Worm (Caenorhabditis elegans) whole organism, L3 larva: ENCODE results near the gene flp-18.

ENCODE experiments used
- ZK546.5 ChIP-seq: sonication (generic microtip); optimal IDR thresholded peaks from 2 replicates; lab custom pipeline; 2017; ENCODE audit warnings: missing biosample characterization, missing genetic modification characterization
- aly-2 ChIP-seq: fragments of 150-350 bp; optimal IDR thresholded peaks from 2 replicates; lab custom pipeline; 2014; ENCODE audit warnings: missing biosample characterization, missing genetic modification characterization
- ama-1 ChIP-seq: fragments of 150-350 bp; optimal IDR thresholded peaks from 2 replicates; lab custom pipeline; 2018
- ceh-16 ChIP-seq: sonication (generic microtip); optimal IDR thresholded peaks from 2 replicates; lab custom pipeline; 2017; ENCODE audit warnings: missing biosample characterization, missing genetic modification characterization
- ceh-28 ChIP-seq: fragments of 150-350 bp; optimal IDR thresholded peaks from 2 replicates; lab custom pipeline; 2014; ENCODE audit warnings: missing biosample characterization, missing genetic modification reagents, missing genetic modification characterization
- ceh-82 ChIP-seq: fragments of 150-350 bp; optimal IDR thresholded peaks from 2 replicates; lab custom pipeline; 2014; ENCODE audit warnings: missing biosample characterization, missing genetic modification characterization
- ceh-9 ChIP-seq: sonication (generic microtip); optimal IDR thresholded peaks from 2 replicates; lab custom pipeline; 2018; ENCODE audit warnings: missing biosample characterization, missing genetic modification characterization
- daf-12 ChIP-seq: fragments of 150-350 bp; optimal IDR thresholded peaks from 2 replicates; lab custom pipeline; 2014; ENCODE audit warnings: missing biosample characterization, missing genetic modification reagents, missing genetic modification characterization
- egl-27 ChIP-seq: sonication (generic microtip); optimal IDR thresholded peaks from 4 replicates; lab custom pipeline; 2017; ENCODE audit warnings: missing biosample characterization, missing genetic modification reagents, missing genetic modification characterization
- elt-2 ChIP-seq: sonication (generic microtip); optimal IDR thresholded peaks from 2 replicates; lab custom pipeline; 2016; ENCODE audit warnings: missing genetic modification reagents, mild to moderate bottlenecking, missing genetic modification characterization, missing compliant biosample characterization
- elt-3 ChIP-seq, 3 experiments: fragments of 150-350 bp in 1 of 3; sonication (generic microtip) in 2 of 3; optimal IDR thresholded peaks; 2 replicates in 2 of 3; 4 replicates in 1 of 3; lab custom pipeline; 2014 to 2017; ENCODE audit warnings: missing biosample characterization in 3 of 3, missing genetic modification characterization in 3 of 3
- eor-1 ChIP-seq, 2 experiments: fragments of 150-350 bp; optimal IDR thresholded peaks; 2 replicates each; lab custom pipeline; 2014 to 2018; ENCODE audit warnings: missing biosample characterization in 2 of 2, missing genetic modification characterization in 2 of 2
- fkh-10 ChIP-seq: sonication (generic microtip); optimal IDR thresholded peaks from 2 replicates; lab custom pipeline; 2017; ENCODE audit warnings: missing biosample characterization, missing genetic modification reagents, missing genetic modification characterization
- fos-1 ChIP-seq: fragments of 150-350 bp; optimal IDR thresholded peaks from 2 replicates; lab custom pipeline; 2014; ENCODE audit warnings: missing biosample characterization, missing genetic modification characterization
- jun-1 ChIP-seq: fragments of 150-350 bp; optimal IDR thresholded peaks from 2 replicates; lab custom pipeline; 2014; ENCODE audit warnings: missing biosample characterization, missing genetic modification reagents, missing genetic modification characterization
- lin-15B ChIP-seq: fragments of 150-350 bp; optimal IDR thresholded peaks from 2 replicates; lab custom pipeline; 2014; ENCODE audit warnings: missing biosample characterization, missing genetic modification characterization
- lin-39 ChIP-seq: fragments of 150-350 bp; optimal IDR thresholded peaks from 2 replicates; lab custom pipeline; 2018; ENCODE audit warnings: missing biosample characterization, missing genetic modification reagents, missing genetic modification characterization
- lsy-12 ChIP-seq: sonication (generic microtip); optimal IDR thresholded peaks from 2 replicates; lab custom pipeline; 2016; ENCODE audit warnings: mild to moderate bottlenecking, missing genetic modification characterization, missing compliant biosample characterization
- mml-1 ChIP-seq: fragments of 150-350 bp; sonication (generic microtip); optimal IDR thresholded peaks from 3 replicates; lab custom pipeline; 2014; ENCODE audit warnings: missing biosample characterization, missing genetic modification characterization
- nfya-1 ChIP-seq: sonication (generic microtip); optimal IDR thresholded peaks from 2 replicates; lab custom pipeline; 2017; ENCODE audit warnings: missing genetic modification characterization, mild to moderate bottlenecking, missing compliant biosample characterization, antibody characterized with exemption, moderate library complexity; ENCODE audit not compliant: insufficient read depth
- nhr-11 ChIP-seq: fragments of 150-350 bp; optimal IDR thresholded peaks from 2 replicates; lab custom pipeline; 2014; ENCODE audit warnings: missing biosample characterization, missing genetic modification characterization
- nhr-12 ChIP-seq: fragments of 150-350 bp; optimal IDR thresholded peaks from 2 replicates; lab custom pipeline; 2014; ENCODE audit warnings: missing biosample characterization, missing genetic modification characterization
- nhr-25 ChIP-seq: sonication (generic microtip); optimal IDR thresholded peaks from 2 replicates; lab custom pipeline; 2017; ENCODE audit warnings: missing biosample characterization, missing genetic modification characterization
- nhr-28 ChIP-seq: fragments of 150-350 bp; optimal IDR thresholded peaks from 2 replicates; lab custom pipeline; 2014; ENCODE audit warnings: missing biosample characterization, missing genetic modification characterization
- nhr-43 ChIP-seq: sonication (generic microtip); optimal IDR thresholded peaks from 2 replicates; lab custom pipeline; 2016; ENCODE audit warnings: mild to moderate bottlenecking, missing genetic modification characterization, missing compliant biosample characterization; ENCODE audit not compliant: poor library complexity, severe bottlenecking
- nhr-76 ChIP-seq: fragments of 150-350 bp; sonication (generic microtip); optimal IDR thresholded peaks from 5 replicates; lab custom pipeline; 2014; ENCODE audit warnings: missing biosample characterization, missing genetic modification characterization
- nhr-77 ChIP-seq: fragments of 150-350 bp; optimal IDR thresholded peaks from 2 replicates; lab custom pipeline; 2014; ENCODE audit warnings: missing biosample characterization, missing genetic modification characterization
- pha-4 ChIP-seq: fragments of 150-350 bp; optimal IDR thresholded peaks from 2 replicates; lab custom pipeline; 2014; ENCODE audit warnings: missing biosample characterization, missing genetic modification reagents, missing genetic modification characterization
- pqm-1 ChIP-seq: fragments of 150-350 bp; optimal IDR thresholded peaks from 2 replicates; lab custom pipeline; 2017; ENCODE audit warnings: missing biosample characterization, missing genetic modification characterization, inconsistent platforms
- snpc-4 ChIP-seq: fragments of 150-350 bp; optimal IDR thresholded peaks from 2 replicates; lab custom pipeline; 2014; ENCODE audit warnings: missing biosample characterization, missing genetic modification characterization
- unc-39 ChIP-seq: sonication (generic microtip); optimal IDR thresholded peaks from 4 replicates; lab custom pipeline; 2017; ENCODE audit warnings: missing biosample characterization, missing genetic modification characterization
- unc-62 ChIP-seq: fragments of 150-350 bp; sonication (generic microtip); optimal IDR thresholded peaks from 4 replicates; lab custom pipeline; 2014; ENCODE audit warnings: missing biosample characterization, missing genetic modification reagents, missing genetic modification characterization
- zag-1 ChIP-seq: fragments of 150-350 bp; optimal IDR thresholded peaks from 2 replicates; lab custom pipeline; 2014; ENCODE audit warnings: missing biosample characterization, missing genetic modification characterization
- ztf-11 ChIP-seq: fragments of 150-350 bp; optimal IDR thresholded peaks from 2 replicates; lab custom pipeline; 2014; ENCODE audit warnings: missing biosample characterization, missing genetic modification characterization
- ztf-4 ChIP-seq: fragments of 150-350 bp; optimal IDR thresholded peaks from 2 replicates; lab custom pipeline; 2014; ENCODE audit warnings: missing biosample characterization, missing genetic modification characterization

The flp-18 gene

DNA sequence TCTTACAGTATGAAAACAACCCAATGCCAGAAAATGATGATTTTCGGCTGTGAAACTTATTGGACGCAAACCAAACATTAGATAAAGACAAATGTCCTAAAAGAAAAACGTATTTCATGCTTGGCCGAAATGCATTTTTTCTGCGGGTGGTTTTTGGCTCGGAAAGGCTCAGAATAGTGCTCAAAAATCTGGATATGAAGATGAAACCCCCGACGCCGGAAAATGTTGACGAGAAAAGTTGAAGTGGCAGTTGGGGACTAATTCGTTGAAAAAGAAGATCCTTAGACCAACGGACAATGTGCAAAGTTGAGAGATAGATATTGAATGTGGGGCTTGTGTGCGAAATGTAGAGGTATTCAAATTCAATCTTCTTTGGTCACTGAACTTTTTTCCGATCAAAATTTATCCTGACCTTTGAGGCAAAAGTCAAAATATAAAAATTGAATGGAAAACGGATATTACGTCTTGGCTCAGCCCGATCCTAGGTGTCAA is at the start of gene flp-18:
Gene flp-18, minus strand, starts transcription at position 51 of the 492 bp plus-strand sequence.
- TF ChIP-seq unc-39 (tag; lab: Kevin White, UChicago) (no peak), nfya-1 (tag; lab: Kevin White, UChicago) (no peak), ztf-4 (tag; lab: Kevin White, UChicago) (no peak), snpc-4 (no peak), jun-1 (tag; lab: Kevin White, UChicago) (no peak), nhr-28 (tag; lab: Kevin White, UChicago) (no peak), fkh-10 (GFP tag; lab: Kevin White, UChicago) (no peak), lsy-12 (tag; lab: Kevin White, UChicago) (no peak)
- TF ChIP-seq, all 47 proteins: peak for 0

DNA sequence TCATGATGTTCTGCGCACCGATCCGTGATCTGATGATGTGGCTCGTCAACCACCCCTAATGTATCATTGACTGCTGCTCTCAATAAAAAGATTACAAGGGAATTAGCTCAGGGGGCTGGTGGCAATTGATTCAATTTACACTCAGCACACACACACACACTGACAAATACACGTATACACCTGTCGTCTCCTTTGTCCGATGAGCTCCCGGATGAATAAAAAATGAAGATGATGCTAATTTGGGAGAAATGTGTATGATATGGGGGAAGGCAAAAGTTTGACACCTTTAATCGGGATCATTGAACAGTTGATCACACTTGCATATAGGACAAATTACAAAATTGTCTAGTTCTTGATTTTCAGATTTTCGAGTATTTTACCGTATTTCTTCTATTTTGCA is 48.7 kb upstream of the flp-18 start:
- TF ChIP-seq egl-27 (tag; lab: Kevin White, UChicago) (no peak), unc-39 (tag; lab: Kevin White, UChicago) (no peak), ceh-28 (tag; lab: Kevin White, UChicago) (no peak), ceh-16 (tag; lab: Kevin White, UChicago) (no peak), pqm-1 (no peak), snpc-4 (no peak), unc-62 (GFP tag; lab: Kevin White, UChicago) (no peak), ztf-4 (tag; lab: Kevin White, UChicago) (no peak), elt-2 (tag; lab: Kevin White, UChicago) (no peak), ceh-82 (tag; lab: Kevin White, UChicago) (no peak), nhr-43 (tag; lab: Kevin White, UChicago) (no peak), mml-1 (no peak), nfya-1 (tag; lab: Kevin White, UChicago) (no peak), nhr-12 (tag; lab: Kevin White, UChicago) (no peak), fos-1 (tag; lab: Kevin White, UChicago) (no peak), jun-1 (tag; lab: Kevin White, UChicago) (no peak)
- TF ChIP-seq, all 47 proteins: peak for 0

DNA sequence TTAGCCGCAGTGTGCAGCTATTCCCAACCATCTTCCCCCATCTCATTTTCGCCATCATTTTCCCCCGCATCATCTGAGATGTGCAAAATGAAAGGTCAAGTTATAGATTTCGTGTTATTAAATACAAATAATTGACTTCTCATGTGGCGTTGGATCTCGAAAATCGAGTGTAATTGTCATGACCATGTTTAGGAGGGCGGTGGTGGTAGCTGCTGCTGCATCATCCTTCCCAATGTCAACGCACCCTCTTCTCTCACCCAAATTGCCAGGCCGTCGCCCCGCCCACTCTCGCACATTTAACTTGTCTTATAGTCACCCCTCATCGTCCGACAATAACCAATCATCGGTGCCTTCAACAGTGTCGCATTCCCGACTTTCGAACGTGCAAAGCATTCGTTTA is 44.9 kb upstream of the flp-18 start, which contains the start of gene ceh-30:
Gene ceh-30, plus strand, starts transcription at position 301 of the 400 bp plus-strand sequence.
- TF ChIP-seq ztf-4 (tag; lab: Kevin White, UChicago) (no peak), elt-2 (tag; lab: Kevin White, UChicago) (no peak), ztf-11 (tag; lab: Kevin White, UChicago) (no peak), ceh-16 (tag; lab: Kevin White, UChicago) (no peak), pha-4 (tag; lab: Kevin White, UChicago) (no peak), ceh-82 (tag; lab: Kevin White, UChicago) (no peak), daf-12 (tag; lab: Kevin White, UChicago) (no peak), ceh-9 (tag; lab: Kevin White, UChicago) (no peak), lin-15B (no peak), zag-1 (tag; lab: Kevin White, UChicago) (no peak), nfya-1 (tag; lab: Kevin White, UChicago) (no peak), nhr-12 (tag; lab: Kevin White, UChicago) (no peak), lin-39 (tag; lab: Kevin White, UChicago) (no peak), nhr-11 (tag; lab: Kevin White, UChicago) (no peak), nhr-77 (no peak), ZK546.5 (tag; lab: Kevin White, UChicago) (no peak), aly-2 (no peak), nhr-76 (tag; lab: Kevin White, UChicago) (no peak), elt-3 (tag; optimal IDR thresholded peaks at IDR 0.05; lab: Kevin White, UChicago) (no peak), unc-39 (tag; lab: Kevin White, UChicago) (no peak)

DNA sequence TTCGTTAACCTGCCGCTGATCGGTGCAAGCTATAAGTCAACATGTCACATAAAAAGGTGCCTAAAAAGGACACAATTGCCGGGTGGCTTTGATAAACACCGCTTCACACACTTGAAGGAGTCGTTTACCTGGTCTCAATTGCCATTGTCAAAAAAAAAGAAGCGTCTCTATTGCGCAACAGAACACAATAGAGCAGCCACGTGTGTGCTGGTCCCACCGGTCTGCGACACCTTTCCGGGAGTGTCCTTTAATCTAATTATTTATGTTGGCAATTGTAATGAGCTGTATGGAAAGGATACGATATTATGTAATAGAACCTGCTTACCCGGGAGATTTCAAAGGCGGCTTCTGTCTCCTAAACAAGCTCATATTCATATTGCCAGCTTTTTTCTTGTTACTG is 43.3 kb upstream of the flp-18 start:
- TF ChIP-seq mml-1 (no peak), nfya-1 (tag; lab: Kevin White, UChicago) (no peak), zag-1 (tag; lab: Kevin White, UChicago) (no peak), nhr-77 (no peak), ama-1 (lab: Kevin White, UChicago) (no peak), pha-4 (tag; lab: Kevin White, UChicago) (no peak)

DNA sequence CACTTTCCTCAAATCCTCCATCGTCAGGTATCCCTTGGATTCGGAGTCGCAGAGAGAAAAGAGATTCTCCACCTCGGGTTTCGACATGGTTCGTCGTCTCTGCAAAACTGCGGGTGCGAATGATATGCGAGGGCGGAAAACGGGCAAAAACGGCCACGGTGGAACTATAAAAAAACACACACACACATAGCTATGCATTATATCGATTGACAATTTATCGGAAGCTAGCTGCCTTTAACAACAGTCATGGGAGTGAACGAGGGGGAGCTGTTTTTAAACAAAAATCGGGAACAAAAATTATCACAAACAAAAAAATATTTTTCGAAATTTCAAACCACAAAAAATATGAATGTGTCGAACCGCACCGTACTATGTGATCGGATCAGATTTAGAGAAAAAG is 40.9 kb upstream of the flp-18 start, which contains the start of gene rsef-1:
Gene rsef-1, minus strand, starts transcription at position 101 of the 400 bp plus-strand sequence.
- TF ChIP-seq nhr-25 (tag; lab: Kevin White, UChicago), result no peak
- TF ChIP-seq ceh-28 (tag; lab: Kevin White, UChicago), result no peak
- no peak for TF ChIP-seq ztf-11 (tag; lab: Kevin White, UChicago)
- TF ChIP-seq nhr-11 (tag; lab: Kevin White, UChicago), result no peak
- TF ChIP-seq egl-27 (tag; lab: Kevin White, UChicago), result no peak
- TF ChIP-seq eor-1 (tag; optimal IDR thresholded peaks at IDR 0.05; lab: Kevin White, UChicago), result no peak
- no peak for TF ChIP-seq nhr-12 (tag; lab: Kevin White, UChicago)
- TF ChIP-seq, all 47 proteins: peak for 0
